Worm (Caenorhabditis elegans) whole organism, young adult: ENCODE results near the gene lys-10.

ENCODE experiments used
- D2030.7 ChIP-seq: fragments of 200-800 bp; sonication (Bioruptor generic); IDR thresholded peaks from 2 replicates; pipeline ENCODE4 v1.3.6; 2022; ENCODE audit warnings: missing genetic modification reagents, missing genetic modification characterization, missing compliant biosample characterization
- F23B12.7 ChIP-seq: sonication (generic microtip); optimal IDR thresholded peaks from 2 replicates; lab custom pipeline; 2017; ENCODE audit warnings: missing genetic modification characterization, mild to moderate bottlenecking, missing compliant biosample characterization, antibody characterized with exemption, moderate library complexity; ENCODE audit not compliant: insufficient read depth
- F39B2.1 ChIP-seq: fragments of 200-800 bp; sonication (Bioruptor generic); IDR thresholded peaks from 2 replicates; pipeline ENCODE4 v1.3.6; 2022; ENCODE audit warnings: missing genetic modification reagents, missing genetic modification characterization, missing compliant biosample characterization
- Y56A3A.18 ChIP-seq: fragments of 200-800 bp; sonication (Bioruptor generic); IDR thresholded peaks from 2 replicates; pipeline ENCODE4 v1.3.6; 2022; ENCODE audit warnings: missing genetic modification reagents, missing genetic modification characterization, missing compliant biosample characterization
- bed-1 ChIP-seq: fragments of 200-800 bp; sonication (Bioruptor generic); IDR thresholded peaks from 2 replicates; pipeline ENCODE4 v1.3.6; 2022; ENCODE audit warnings: missing genetic modification reagents, missing genetic modification characterization, missing compliant biosample characterization
- efl-1 ChIP-seq: fragments of 150-350 bp; optimal IDR thresholded peaks from 2 replicates; lab custom pipeline; 2014; ENCODE audit warnings: missing biosample characterization, missing genetic modification reagents, missing genetic modification characterization
- ekl-4 ChIP-seq: fragments of 200-800 bp; sonication (Bioruptor generic); IDR thresholded peaks from 2 replicates; pipeline ENCODE4 v1.3.6; 2022; ENCODE audit warnings: missing genetic modification reagents, missing genetic modification characterization, missing compliant biosample characterization
- lag-1 ChIP-seq: fragments of 200-800 bp; sonication (Bioruptor generic); IDR thresholded peaks from 2 replicates; pipeline ENCODE4 v1.3.6; 2022; ENCODE audit warnings: missing genetic modification reagents, missing genetic modification characterization, missing compliant biosample characterization
- mcd-1 ChIP-seq: fragments of 200-800 bp; sonication (Bioruptor generic); IDR thresholded peaks from 2 replicates; pipeline ENCODE4 v1.3.6; 2022; ENCODE audit warnings: missing genetic modification reagents, missing genetic modification characterization, missing compliant biosample characterization
- pbrm-1 ChIP-seq: fragments of 200-800 bp; sonication (Bioruptor generic); IDR thresholded peaks from 2 replicates; pipeline ENCODE4 v1.3.6; 2022; ENCODE audit warnings: missing genetic modification reagents, missing genetic modification characterization, missing compliant biosample characterization
- unc-130 ChIP-seq: sonication (generic microtip); optimal IDR thresholded peaks from 2 replicates; lab custom pipeline; 2016; ENCODE audit warnings: missing genetic modification reagents, missing genetic modification characterization, missing compliant biosample characterization
- zim-3 ChIP-seq: sonication (generic microtip); optimal IDR thresholded peaks from 2 replicates; lab custom pipeline; 2017; ENCODE audit warnings: mild to moderate bottlenecking, missing genetic modification characterization, moderate library complexity, missing compliant biosample characterization

ce11 chrIV:8287287-8287686, 45.3 kb upstream of the lys-10 start:
- TF ChIP-seq D2030.7, result no peak
- TF ChIP-seq pbrm-1 (GFP tag; lab: Robert Waterston, UW), result no peak
- no peak for TF ChIP-seq bed-1 (GFP tag; lab: Robert Waterston, UW)
- no peak for TF ChIP-seq mcd-1 (GFP tag; lab: Robert Waterston, UW)
- no peak for TF ChIP-seq Y56A3A.18 (GFP tag; lab: Robert Waterston, UW)
- no peak for TF ChIP-seq lag-1 (GFP tag; lab: Robert Waterston, UW)
- TF ChIP-seq unc-130 (GFP tag; lab: Kevin White, UChicago), result no peak
- TF ChIP-seq F39B2.1 (GFP tag; lab: Robert Waterston, UW), result no peak
- no peak for TF ChIP-seq zim-3 (tag; lab: Kevin White, UChicago)
- TF ChIP-seq F23B12.7, result no peak
- no peak for TF ChIP-seq ekl-4 (GFP tag; lab: Robert Waterston, UW)
- TF ChIP-seq efl-1 (GFP tag; lab: Kevin White, UChicago), result no peak
